Worm (Caenorhabditis elegans) whole organism, L1 larva: ENCODE data around the gene alh-3.

ENCODE experiments used
- blmp-1 ChIP-seq: fragments of 150-350 bp; optimal IDR thresholded peaks from 2 replicates; lab custom pipeline; 2014; ENCODE audit warnings: missing biosample characterization, missing genetic modification characterization
- elt-2 ChIP-seq: sonication (generic microtip); optimal IDR thresholded peaks from 2 replicates; lab custom pipeline; 2016; ENCODE audit warnings: missing genetic modification characterization, mild to moderate bottlenecking, inconsistent platforms, missing compliant biosample characterization, missing genetic modification reagents
- fkh-10 ChIP-seq: sonication (generic microtip); optimal IDR thresholded peaks from 2 replicates; lab custom pipeline; 2017; ENCODE audit warnings: missing biosample characterization, missing genetic modification reagents, missing genetic modification characterization
- lin-14 ChIP-seq: fragments of 200-800 bp; sonication (Bioruptor generic); optimal IDR thresholded peaks from 2 replicates; lab custom pipeline; 2018; ENCODE audit warnings: mild to moderate bottlenecking, missing genetic modification characterization, moderate library complexity, missing compliant biosample characterization
- lsy-2 ChIP-seq, 2 experiments: fragments of 150-350 bp; optimal IDR thresholded peaks; 2 replicates each; lab custom pipeline; 2014; ENCODE audit warnings: missing biosample characterization in 2 of 2, missing genetic modification characterization in 2 of 2
- nhr-12 ChIP-seq: sonication (generic microtip); optimal IDR thresholded peaks from 2 replicates; lab custom pipeline; 2017; ENCODE audit warnings: missing biosample characterization, missing genetic modification characterization
- nhr-76 ChIP-seq: sonication (generic microtip); optimal IDR thresholded peaks from 2 replicates; lab custom pipeline; 2017; ENCODE audit warnings: missing biosample characterization, missing genetic modification characterization
- nhr-77 ChIP-seq: fragments of 150-350 bp; optimal IDR thresholded peaks from 2 replicates; lab custom pipeline; 2014; ENCODE audit warnings: missing biosample characterization, missing genetic modification characterization
- nhr-84 ChIP-seq: sonication (generic microtip); optimal IDR thresholded peaks from 2 replicates; lab custom pipeline; 2017; ENCODE audit warnings: missing biosample characterization, missing genetic modification characterization
- nhr-90 ChIP-seq: sonication (generic microtip); optimal IDR thresholded peaks from 2 replicates; lab custom pipeline; 2016; ENCODE audit warnings: mild to moderate bottlenecking, missing genetic modification characterization, missing compliant biosample characterization; ENCODE audit not compliant: poor library complexity
- skn-1 ChIP-seq: fragments of 150-350 bp; optimal IDR thresholded peaks from 2 replicates; lab custom pipeline; 2014; ENCODE audit warnings: missing biosample characterization, missing genetic modification characterization
- sptf-1 ChIP-seq: fragments of 150-350 bp; optimal IDR thresholded peaks from 2 replicates; lab custom pipeline; 2014; ENCODE audit warnings: missing biosample characterization, missing genetic modification characterization
- unc-62 ChIP-seq: fragments of 150-350 bp; optimal IDR thresholded peaks from 2 replicates; lab custom pipeline; 2014; ENCODE audit warnings: missing biosample characterization, missing genetic modification reagents, missing genetic modification characterization

- no peak for TF ChIP-seq nhr-90 (tag; lab: Kevin White, UChicago)
- no peak for TF ChIP-seq lsy-2 (tag; optimal IDR thresholded peaks at IDR 0.05; lab: Kevin White, UChicago)
- TF ChIP-seq unc-62 (GFP tag; lab: Kevin White, UChicago) = no peak
- no peak for TF ChIP-seq nhr-77
- no peak for TF ChIP-seq elt-2 (tag; lab: Kevin White, UChicago)
- TF ChIP-seq fkh-10 = no peak
- no peak for TF ChIP-seq lin-14 (GFP tag; lab: Kevin White, UChicago)
- TF ChIP-seq nhr-12 (tag; lab: Kevin White, UChicago) = no peak
- no peak for TF ChIP-seq blmp-1 (tag; lab: Kevin White, UChicago)
- TF ChIP-seq sptf-1 (tag; lab: Kevin White, UChicago) = no peak
- no peak for TF ChIP-seq nhr-76 (tag; lab: Kevin White, UChicago)
- no peak for TF ChIP-seq nhr-84 (tag; lab: Kevin White, UChicago)
- TF ChIP-seq skn-1 (tag; lab: Kevin White, UChicago) = no peak
Observed at ce11 chrIV:11051963-11052362, 29.6 kb downstream of the alh-3 start.
